Worm (Caenorhabditis elegans) whole organism, young adult: Measurements from ENCODE around the gene Y110A2AL.1.

Experiments
- B0035.1 ChIP-seq: sonication (generic microtip); optimal IDR thresholded peaks from 2 replicates; lab custom pipeline; 2016; ENCODE audit warnings: missing genetic modification characterization, mild to moderate bottlenecking, missing compliant biosample characterization, missing genotype, missing genetic modification reagents
- B0261.1 ChIP-seq: sonication (generic microtip); optimal IDR thresholded peaks from 2 replicates; lab custom pipeline; 2016; ENCODE audit warnings: mild to moderate bottlenecking, missing genetic modification characterization, moderate library complexity, missing compliant biosample characterization
- B0336.3 ChIP-seq: fragments of 200-800 bp; sonication (Bioruptor generic); IDR thresholded peaks from 2 replicates; pipeline ENCODE4 v1.3.6; 2022; ENCODE audit warnings: missing genetic modification characterization, missing compliant biosample characterization
- C06A6.2 ChIP-seq: fragments of 200-800 bp; sonication (Bioruptor generic); conservative IDR thresholded peaks from 2 replicates; pipeline ENCODE4 v1.3.6; 2022; ENCODE audit warnings: missing genetic modification characterization, missing compliant biosample characterization
- D2030.7 ChIP-seq: fragments of 200-800 bp; sonication (Bioruptor generic); IDR thresholded peaks from 2 replicates; pipeline ENCODE4 v1.3.6; 2022; ENCODE audit warnings: missing genetic modification reagents, missing genetic modification characterization, missing compliant biosample characterization
- F22D6.2 ChIP-seq: sonication (generic microtip); optimal IDR thresholded peaks from 2 replicates; lab custom pipeline; 2016; ENCODE audit warnings: mild to moderate bottlenecking, missing genetic modification characterization, missing compliant biosample characterization
- F33H1.4 ChIP-seq: fragments of 200-800 bp; sonication (Bioruptor generic); IDR thresholded peaks from 2 replicates; pipeline ENCODE4 v1.3.6; 2022; ENCODE audit warnings: missing genetic modification reagents, missing genetic modification characterization, missing compliant biosample characterization
- F37B4.10 ChIP-seq: fragments of 200-800 bp; sonication (Bioruptor generic); IDR thresholded peaks from 2 replicates; pipeline ENCODE4 v1.3.6; 2022; ENCODE audit warnings: missing genetic modification characterization, missing compliant biosample characterization
- F49E8.2 ChIP-seq: sonication (generic microtip); optimal IDR thresholded peaks from 3 replicates; lab custom pipeline; 2017; ENCODE audit warnings: missing genetic modification characterization, mild to moderate bottlenecking, missing compliant biosample characterization, antibody characterized with exemption, moderate library complexity; ENCODE audit not compliant: insufficient read depth
- F52B5.7 ChIP-seq: sonication (generic microtip); optimal IDR thresholded peaks from 2 replicates; lab custom pipeline; 2016; ENCODE audit warnings: mild to moderate bottlenecking, missing genetic modification characterization, missing compliant biosample characterization
- Y67H2A.10 ChIP-seq: fragments of 200-800 bp; sonication (Bioruptor generic); conservative IDR thresholded peaks from 2 replicates; pipeline ENCODE4 v1.3.6; 2022; ENCODE audit warnings: missing genetic modification reagents, missing genetic modification characterization, missing compliant biosample characterization
- Y79H2A.3 ChIP-seq: fragments of 200-800 bp; sonication (Bioruptor generic); conservative IDR thresholded peaks from 2 replicates; pipeline ENCODE4 v1.3.6; 2022; ENCODE audit warnings: missing genetic modification reagents, missing genetic modification characterization, missing compliant biosample characterization
- bed-1 ChIP-seq: fragments of 200-800 bp; sonication (Bioruptor generic); IDR thresholded peaks from 2 replicates; pipeline ENCODE4 v1.3.6; 2022; ENCODE audit warnings: missing genetic modification reagents, missing genetic modification characterization, missing compliant biosample characterization
- cebp-1 ChIP-seq, 2 experiments: fragments of 200-800 bp in 1 of 2; sonication (Bioruptor generic) in 1 of 2; sonication (generic microtip) in 1 of 2; IDR thresholded peaks in 1 of 2; optimal IDR thresholded peaks in 1 of 2; 2 replicates each; pipeline versions ENCODE4 v1.3.6 to Lab custom; 2017 to 2022; ENCODE audit warnings: missing compliant biosample characterization in 2 of 2, missing genetic modification characterization in 2 of 2, mild to moderate bottlenecking in 1 of 2, missing genetic modification reagents in 1 of 2, moderate library complexity in 1 of 2
- ceh-100 ChIP-seq: fragments of 200-800 bp; sonication (Bioruptor generic); IDR thresholded peaks from 2 replicates; pipeline ENCODE4 v1.3.6; 2022; ENCODE audit warnings: missing genetic modification reagents, missing genetic modification characterization, missing compliant biosample characterization
- ceh-91 ChIP-seq: fragments of 200-800 bp; sonication (Bioruptor generic); IDR thresholded peaks from 2 replicates; pipeline ENCODE4 v1.3.6; 2022; ENCODE audit warnings: missing genetic modification reagents, missing genetic modification characterization, missing compliant biosample characterization
- chd-7 ChIP-seq: sonication (generic microtip); optimal IDR thresholded peaks from 2 replicates; lab custom pipeline; 2016; ENCODE audit warnings: mild to moderate bottlenecking, missing genetic modification characterization, moderate library complexity, missing compliant biosample characterization
- dox-1 ChIP-seq: fragments of 200-800 bp; sonication (Bioruptor generic); IDR thresholded peaks from 2 replicates; pipeline ENCODE4 v1.3.6; 2022; ENCODE audit warnings: missing genetic modification reagents, missing genetic modification characterization, missing compliant biosample characterization
- dpl-1 ChIP-seq: fragments of 150-350 bp; optimal IDR thresholded peaks from 2 replicates; lab custom pipeline; 2014; ENCODE audit warnings: missing biosample characterization, missing genetic modification reagents, missing genetic modification characterization
- egl-18 ChIP-seq: fragments of 200-800 bp; sonication (Bioruptor generic); IDR thresholded peaks from 2 replicates; pipeline ENCODE4 v1.3.6; 2022; ENCODE audit warnings: missing genetic modification reagents, missing genetic modification characterization, missing compliant biosample characterization
- egrh-3 ChIP-seq: fragments of 200-800 bp; sonication (Bioruptor generic); IDR thresholded peaks from 2 replicates; pipeline ENCODE4 v1.3.6; 2022; ENCODE audit warnings: missing genetic modification reagents, missing genetic modification characterization, missing compliant biosample characterization
- hmg-1.2 ChIP-seq: fragments of 200-800 bp; sonication (Bioruptor generic); IDR thresholded peaks from 2 replicates; pipeline ENCODE4 v1.3.6; 2022; ENCODE audit warnings: missing genetic modification reagents, missing genetic modification characterization, missing compliant biosample characterization
- hsf-1 ChIP-seq: fragments of 200-800 bp; sonication (Bioruptor generic); IDR thresholded peaks from 2 replicates; pipeline ENCODE4 v1.3.6; 2022; ENCODE audit warnings: missing genetic modification reagents, missing genetic modification characterization, missing compliant biosample characterization
- let-526 ChIP-seq: fragments of 200-800 bp; sonication (Bioruptor generic); IDR thresholded peaks from 2 replicates; pipeline ENCODE4 v1.3.6; 2022; ENCODE audit warnings: missing genetic modification reagents, missing genetic modification characterization, missing compliant biosample characterization
- let-607 ChIP-seq, 2 experiments: fragments of 200-800 bp in 1 of 2; sonication (Bioruptor generic) in 1 of 2; sonication (generic microtip) in 1 of 2; optimal IDR thresholded peaks; 2 replicates each; lab custom pipeline; 2016 to 2018; ENCODE audit warnings: mild to moderate bottlenecking in 2 of 2, missing compliant biosample characterization in 2 of 2, missing genetic modification characterization in 2 of 2, moderate library complexity in 2 of 2, missing genotype in 1 of 2
- lin-54 ChIP-seq: fragments of 200-800 bp; sonication (Bioruptor generic); optimal IDR thresholded peaks from 2 replicates; lab custom pipeline; 2018; ENCODE audit warnings: mild to moderate bottlenecking, missing genetic modification characterization, missing compliant biosample characterization
- lsl-1 ChIP-seq: fragments of 200-800 bp; sonication (Bioruptor generic); optimal IDR thresholded peaks from 2 replicates; lab custom pipeline; 2018; ENCODE audit warnings: mild to moderate bottlenecking, missing genetic modification characterization, moderate library complexity, missing compliant biosample characterization
- lsy-27 ChIP-seq: sonication (generic microtip); optimal IDR thresholded peaks from 2 replicates; lab custom pipeline; 2017; ENCODE audit warnings: missing genetic modification characterization, mild to moderate bottlenecking, missing compliant biosample characterization, antibody characterized with exemption, missing genotype, borderline replicate concordance; ENCODE audit not compliant: insufficient read depth
- mcd-1 ChIP-seq: fragments of 200-800 bp; sonication (Bioruptor generic); IDR thresholded peaks from 2 replicates; pipeline ENCODE4 v1.3.6; 2022; ENCODE audit warnings: missing genetic modification reagents, missing genetic modification characterization, missing compliant biosample characterization
- mel-28 ChIP-seq: sonication (generic microtip); optimal IDR thresholded peaks from 2 replicates; lab custom pipeline; 2016; ENCODE audit warnings: borderline replicate concordance, mild to moderate bottlenecking, missing genetic modification characterization, missing compliant biosample characterization
- nfya-2 ChIP-seq: fragments of 200-800 bp; sonication (Bioruptor generic); IDR thresholded peaks from 2 replicates; pipeline ENCODE4 v1.3.6; 2022; ENCODE audit warnings: missing genetic modification reagents, missing genetic modification characterization, missing compliant biosample characterization
- nhr-120 ChIP-seq: fragments of 200-800 bp; sonication (Bioruptor generic); IDR thresholded peaks from 2 replicates; pipeline ENCODE4 v1.3.6; 2022; ENCODE audit warnings: missing genetic modification characterization, missing compliant biosample characterization
- nhr-179 ChIP-seq: sonication (generic microtip); optimal IDR thresholded peaks from 2 replicates; lab custom pipeline; 2016; ENCODE audit warnings: mild to moderate bottlenecking, missing genetic modification characterization, missing compliant biosample characterization
- nhr-27 ChIP-seq: fragments of 200-800 bp; sonication (Bioruptor generic); optimal IDR thresholded peaks from 2 replicates; lab custom pipeline; 2018; ENCODE audit warnings: mild to moderate bottlenecking, missing genetic modification characterization, moderate library complexity, missing compliant biosample characterization
- nhr-80 ChIP-seq: sonication (generic microtip); optimal IDR thresholded peaks from 2 replicates; lab custom pipeline; 2016; ENCODE audit warnings: missing genetic modification characterization, missing compliant biosample characterization
- nhr-90 ChIP-seq: sonication (generic microtip); optimal IDR thresholded peaks from 2 replicates; lab custom pipeline; 2016; ENCODE audit warnings: missing genotype, mild to moderate bottlenecking, missing genetic modification characterization, missing compliant biosample characterization
- rcor-1 ChIP-seq: fragments of 200-800 bp; sonication (Bioruptor generic); IDR thresholded peaks from 2 replicates; pipeline ENCODE4 v1.3.6; 2022; ENCODE audit warnings: missing genetic modification reagents, missing genetic modification characterization, missing compliant biosample characterization
- rec-8 ChIP-seq, 2 experiments: sonication (generic microtip); optimal IDR thresholded peaks; 2 replicates each; lab custom pipeline; 2016; ENCODE audit warnings: mild to moderate bottlenecking in 2 of 2, missing genetic modification characterization in 2 of 2, missing genetic modification reagents in 2 of 2, missing genotype in 2 of 2, missing biosample characterization in 1 of 2, missing compliant biosample characterization in 1 of 2, moderate library complexity in 1 of 2
- sptf-2 ChIP-seq: fragments of 200-800 bp; sonication (Bioruptor generic); optimal IDR thresholded peaks from 2 replicates; lab custom pipeline; 2018; ENCODE audit warnings: mild to moderate bottlenecking, missing genetic modification characterization, missing compliant biosample characterization
- tlf-1 ChIP-seq: fragments of 200-800 bp; sonication (Bioruptor generic); optimal IDR thresholded peaks from 2 replicates; lab custom pipeline; 2018; ENCODE audit warnings: mild to moderate bottlenecking, missing genetic modification characterization, missing compliant biosample characterization
- unc-130 ChIP-seq: sonication (generic microtip); optimal IDR thresholded peaks from 2 replicates; lab custom pipeline; 2016; ENCODE audit warnings: missing genetic modification reagents, missing genetic modification characterization, missing compliant biosample characterization
- unc-62 ChIP-seq: fragments of 150-350 bp; optimal IDR thresholded peaks from 2 replicates; lab custom pipeline; 2014; ENCODE audit warnings: missing biosample characterization, missing genetic modification reagents, missing genetic modification characterization
- zim-3 ChIP-seq: sonication (generic microtip); optimal IDR thresholded peaks from 2 replicates; lab custom pipeline; 2017; ENCODE audit warnings: mild to moderate bottlenecking, missing genetic modification characterization, moderate library complexity, missing compliant biosample characterization
- ztf-22 ChIP-seq: fragments of 200-800 bp; sonication (Bioruptor generic); optimal IDR thresholded peaks from 2 replicates; lab custom pipeline; 2018; ENCODE audit warnings: mild to moderate bottlenecking, missing genetic modification characterization, moderate library complexity, missing compliant biosample characterization
- ztf-26 ChIP-seq: sonication (generic microtip); optimal IDR thresholded peaks from 2 replicates; lab custom pipeline; 2017; ENCODE audit warnings: missing genetic modification characterization, missing compliant biosample characterization

Y110A2AL.1 gene

ce11 chrII:2859873-2860821, 14.8 kb upstream of the Y110A2AL.1 start:
- TF ChIP-seq sptf-2 = no peak
- TF ChIP-seq ceh-91 = no peak
- no peak for TF ChIP-seq ztf-26 (tag; lab: Kevin White, UChicago)
- TF ChIP-seq tlf-1 (GFP tag; lab: Kevin White, UChicago) = no peak
- peak; percentile 43; the same call in 1 of the 2 replicates for TF ChIP-seq egrh-3
- TF ChIP-seq ztf-22 (GFP tag; lab: Kevin White, UChicago) = no peak
- TF ChIP-seq bed-1 = no peak
- no peak for TF ChIP-seq C06A6.2
- peak; percentile 59; the same call in 1 of the 2 replicates for TF ChIP-seq Y79H2A.3 (GFP tag; lab: Robert Waterston, UW)
- no peak; the same call in 1 of the 2 replicates for TF ChIP-seq dox-1 (GFP tag; lab: Robert Waterston, UW)
- TF ChIP-seq nhr-27 (tag; lab: Kevin White, UChicago) = no peak
- peak; percentile 83 for TF ChIP-seq B0261.1 (tag; lab: Kevin White, UChicago)
- peak; percentile 68 for TF ChIP-seq hmg-1.2
- TF ChIP-seq unc-62 (GFP tag; lab: Kevin White, UChicago) = no peak
- no peak for TF ChIP-seq F22D6.2 (tag; lab: Kevin White, UChicago)
- TF ChIP-seq lin-54 (GFP tag; lab: Kevin White, UChicago) = peak; percentile 17
- TF ChIP-seq rec-8 (tag; optimal IDR thresholded peaks at IDR 0.05; lab: Kevin White, UChicago) = peak; percentile 37 to 55
- no peak for TF ChIP-seq nhr-120
- TF ChIP-seq cebp-1 (GFP tag; IDR thresholded peaks at IDR 0.05; lab: Robert Waterston, UW) = no peak
- peak; percentile 50 for TF ChIP-seq cebp-1 (tag; optimal IDR thresholded peaks at IDR 0.05; lab: Kevin White, UChicago)
- no peak for TF ChIP-seq egl-18 (GFP tag; lab: Robert Waterston, UW)
- no peak for TF ChIP-seq Y67H2A.10 (GFP tag; lab: Robert Waterston, UW)
- peak; percentile 46; the same call in 1 of the 2 replicates for TF ChIP-seq B0336.3
- no peak for TF ChIP-seq let-607 (tag; optimal IDR thresholded peaks at IDR 0.05; lab: Kevin White, UChicago)
- TF ChIP-seq ceh-100 (GFP tag; lab: Robert Waterston, UW) = 0 out of 2 replicates have a peak, but pooled peaks have one; percentile 35
- TF ChIP-seq let-526 (GFP tag; lab: Robert Waterston, UW) = peak; percentile 73; the same call in 1 of the 2 replicates
- TF ChIP-seq chd-7 (tag; lab: Kevin White, UChicago) = peak; percentile 19
- no peak for TF ChIP-seq F52B5.7 (tag; lab: Kevin White, UChicago)
- TF ChIP-seq nhr-80 = no peak
- no peak for TF ChIP-seq F37B4.10 (GFP tag; lab: Robert Waterston, UW)
- no peak for TF ChIP-seq nfya-2 (GFP tag; lab: Robert Waterston, UW)
- no peak for TF ChIP-seq B0035.1 (tag; lab: Kevin White, UChicago)
- TF ChIP-seq nhr-90 (tag; lab: Kevin White, UChicago) = peak; percentile 67
- TF ChIP-seq D2030.7 (GFP tag; lab: Robert Waterston, UW) = peak; percentile 75
- TF ChIP-seq lsl-1 = peak; percentile 33
- no peak for TF ChIP-seq hsf-1 (GFP tag; lab: Robert Waterston, UW)
- TF ChIP-seq unc-130 (GFP tag; lab: Kevin White, UChicago) = no peak
- TF ChIP-seq nhr-179 (tag; lab: Kevin White, UChicago) = no peak
- TF ChIP-seq zim-3 (tag; lab: Kevin White, UChicago) = no peak
- TF ChIP-seq dpl-1 (GFP tag; lab: Kevin White, UChicago) = no peak
- peak; percentile 35; the same call in 1 of the 2 replicates for TF ChIP-seq mcd-1 (GFP tag; lab: Robert Waterston, UW)
- TF ChIP-seq lsy-27 (tag; lab: Kevin White, UChicago) = no peak
- peak; percentile 29; the same call in 1 of the 2 replicates for TF ChIP-seq rcor-1
- TF ChIP-seq F33H1.4 (GFP tag; lab: Robert Waterston, UW) = no peak
- no peak for TF ChIP-seq mel-28
- TF ChIP-seq F49E8.2 (tag; lab: Kevin White, UChicago) = no peak
